Worm (Caenorhabditis elegans) whole organism, young adult: ENCODE results near the gene hpl-2.

Experiments
- B0019.2 ChIP-seq: fragments of 200-800 bp; sonication (Bioruptor generic); conservative IDR thresholded peaks from 2 replicates; pipeline ENCODE4 v1.3.6; 2022; ENCODE audit warnings: missing genetic modification reagents, missing genetic modification characterization, missing compliant biosample characterization
- F22D6.2 ChIP-seq: sonication (generic microtip); optimal IDR thresholded peaks from 2 replicates; lab custom pipeline; 2016; ENCODE audit warnings: mild to moderate bottlenecking, missing genetic modification characterization, missing compliant biosample characterization
- F33H1.4 ChIP-seq: fragments of 200-800 bp; sonication (Bioruptor generic); IDR thresholded peaks from 2 replicates; pipeline ENCODE4 v1.3.6; 2022; ENCODE audit warnings: missing genetic modification reagents, missing genetic modification characterization, missing compliant biosample characterization
- F39B2.1 ChIP-seq: fragments of 200-800 bp; sonication (Bioruptor generic); IDR thresholded peaks from 2 replicates; pipeline ENCODE4 v1.3.6; 2022; ENCODE audit warnings: missing genetic modification reagents, missing genetic modification characterization, missing compliant biosample characterization
- F49E8.2 ChIP-seq: sonication (generic microtip); optimal IDR thresholded peaks from 3 replicates; lab custom pipeline; 2017; ENCODE audit warnings: missing genetic modification characterization, mild to moderate bottlenecking, missing compliant biosample characterization, antibody characterized with exemption, moderate library complexity; ENCODE audit not compliant: insufficient read depth
- F57C9.4 ChIP-seq: sonication (generic microtip); optimal IDR thresholded peaks from 2 replicates; lab custom pipeline; 2017; ENCODE audit warnings: mild to moderate bottlenecking, missing genetic modification characterization, missing compliant biosample characterization
- K11D2.4 ChIP-seq: fragments of 200-800 bp; sonication (Bioruptor generic); IDR thresholded peaks from 2 replicates; pipeline ENCODE4 v1.3.6; 2022; ENCODE audit warnings: missing genetic modification reagents, missing genetic modification characterization, missing compliant biosample characterization
- T26A5.8 ChIP-seq: sonication (generic microtip); optimal IDR thresholded peaks from 2 replicates; lab custom pipeline; 2016; ENCODE audit warnings: missing genetic modification characterization, missing compliant biosample characterization
- Y53F4B.3 ChIP-seq: fragments of 200-800 bp; sonication (Bioruptor generic); IDR thresholded peaks from 2 replicates; pipeline ENCODE4 v1.3.6; 2022; ENCODE audit warnings: missing genetic modification reagents, missing genetic modification characterization, missing compliant biosample characterization
- Y67H2A.10 ChIP-seq: fragments of 200-800 bp; sonication (Bioruptor generic); conservative IDR thresholded peaks from 2 replicates; pipeline ENCODE4 v1.3.6; 2022; ENCODE audit warnings: missing genetic modification reagents, missing genetic modification characterization, missing compliant biosample characterization
- ZK185.1 ChIP-seq: sonication (generic microtip); optimal IDR thresholded peaks from 2 replicates; lab custom pipeline; 2016; ENCODE audit warnings: mild to moderate bottlenecking, missing genetic modification characterization, missing compliant biosample characterization; ENCODE audit not compliant: poor library complexity, severe bottlenecking
- akir-1 ChIP-seq: fragments of 200-800 bp; sonication (Bioruptor generic); optimal IDR thresholded peaks from 2 replicates; lab custom pipeline; 2018; ENCODE audit warnings: mild to moderate bottlenecking, missing genetic modification characterization, moderate library complexity, missing compliant biosample characterization
- ama-1 ChIP-seq, 3 experiments: fragments of 150-350 bp in 1 of 3; sonication (generic microtip) in 2 of 3; optimal IDR thresholded peaks; 2 replicates each; lab custom pipeline; 2014 to 2018; ENCODE audit warnings: missing biosample characterization in 2 of 3, missing genetic modification characterization in 2 of 3, missing genetic modification reagents in 2 of 3
- aptf-3 ChIP-seq: fragments of 200-800 bp; sonication (Bioruptor generic); IDR thresholded peaks from 2 replicates; pipeline ENCODE4 v1.3.6; 2022; ENCODE audit warnings: missing genetic modification characterization, missing compliant biosample characterization
- athp-1 ChIP-seq: sonication (generic microtip); optimal IDR thresholded peaks from 2 replicates; lab custom pipeline; 2017; ENCODE audit warnings: mild to moderate bottlenecking, missing genetic modification characterization, missing compliant biosample characterization
- attf-5 ChIP-seq: fragments of 200-800 bp; sonication (Bioruptor generic); optimal IDR thresholded peaks from 2 replicates; lab custom pipeline; 2018; ENCODE audit warnings: mild to moderate bottlenecking, missing genetic modification characterization, missing compliant biosample characterization
- cebp-2 ChIP-seq: fragments of 200-800 bp; sonication (Bioruptor generic); IDR thresholded peaks from 2 replicates; pipeline ENCODE4 v1.3.6; 2022; ENCODE audit warnings: missing genetic modification characterization, missing compliant biosample characterization
- ceh-100 ChIP-seq: fragments of 200-800 bp; sonication (Bioruptor generic); IDR thresholded peaks from 2 replicates; pipeline ENCODE4 v1.3.6; 2022; ENCODE audit warnings: missing genetic modification reagents, missing genetic modification characterization, missing compliant biosample characterization
- ceh-58 ChIP-seq: fragments of 200-800 bp; sonication (Bioruptor generic); IDR thresholded peaks from 2 replicates; pipeline ENCODE4 v1.3.6; 2022; ENCODE audit warnings: missing genetic modification characterization, missing compliant biosample characterization
- ceh-79 ChIP-seq: sonication (generic microtip); optimal IDR thresholded peaks from 2 replicates; lab custom pipeline; 2017; ENCODE audit warnings: mild to moderate bottlenecking, missing genetic modification characterization, missing compliant biosample characterization
- chd-7 ChIP-seq: sonication (generic microtip); optimal IDR thresholded peaks from 2 replicates; lab custom pipeline; 2016; ENCODE audit warnings: mild to moderate bottlenecking, missing genetic modification characterization, moderate library complexity, missing compliant biosample characterization
- dox-1 ChIP-seq: fragments of 200-800 bp; sonication (Bioruptor generic); IDR thresholded peaks from 2 replicates; pipeline ENCODE4 v1.3.6; 2022; ENCODE audit warnings: missing genetic modification reagents, missing genetic modification characterization, missing compliant biosample characterization
- dpff-1 ChIP-seq: sonication (generic microtip); optimal IDR thresholded peaks from 2 replicates; lab custom pipeline; 2017; ENCODE audit warnings: mild to moderate bottlenecking, missing genetic modification characterization, missing compliant biosample characterization
- dpl-1 ChIP-seq: fragments of 150-350 bp; optimal IDR thresholded peaks from 2 replicates; lab custom pipeline; 2014; ENCODE audit warnings: missing biosample characterization, missing genetic modification reagents, missing genetic modification characterization
- him-1 ChIP-seq: sonication (generic microtip); optimal IDR thresholded peaks from 2 replicates; lab custom pipeline; 2016; ENCODE audit warnings: missing genotype, missing genetic modification reagents, missing genetic modification characterization, missing compliant biosample characterization
- hmg-1.2 ChIP-seq: fragments of 200-800 bp; sonication (Bioruptor generic); IDR thresholded peaks from 2 replicates; pipeline ENCODE4 v1.3.6; 2022; ENCODE audit warnings: missing genetic modification reagents, missing genetic modification characterization, missing compliant biosample characterization
- hmg-20 ChIP-seq: fragments of 200-800 bp; sonication (Bioruptor generic); IDR thresholded peaks from 2 replicates; pipeline ENCODE4 v1.3.6; 2022; ENCODE audit warnings: missing genetic modification reagents, missing genetic modification characterization, missing compliant biosample characterization
- hrde-1 ChIP-seq: sonication (generic microtip); optimal IDR thresholded peaks from 2 replicates; lab custom pipeline; 2016; ENCODE audit warnings: missing genetic modification characterization, mild to moderate bottlenecking, missing compliant biosample characterization, moderate library complexity, missing genotype, missing genetic modification reagents, borderline replicate concordance
- lin-35 ChIP-seq, 3 experiments: fragments of 150-350 bp in 2 of 3; sonication (generic microtip) in 1 of 3; optimal IDR thresholded peaks; 2 replicates each; lab custom pipeline; 2014 to 2018; ENCODE audit warnings: missing biosample characterization in 3 of 3, missing genetic modification characterization in 3 of 3, missing genetic modification reagents in 3 of 3
- lir-1 ChIP-seq: fragments of 200-800 bp; sonication (Bioruptor generic); conservative IDR thresholded peaks from 2 replicates; pipeline ENCODE4 v1.3.6; 2022; ENCODE audit warnings: missing genetic modification reagents, missing genetic modification characterization, missing compliant biosample characterization
- madf-10 ChIP-seq: sonication (generic microtip); optimal IDR thresholded peaks from 2 replicates; lab custom pipeline; 2016; ENCODE audit warnings: mild to moderate bottlenecking, missing genetic modification characterization, missing compliant biosample characterization
- madf-3 ChIP-seq: fragments of 200-800 bp; sonication (Bioruptor generic); IDR thresholded peaks from 2 replicates; pipeline ENCODE4 v1.3.6; 2022; ENCODE audit warnings: missing genetic modification reagents, missing genetic modification characterization, missing compliant biosample characterization
- madf-6 ChIP-seq: fragments of 200-800 bp; sonication (Bioruptor generic); IDR thresholded peaks from 2 replicates; pipeline ENCODE4 v1.3.6; 2022; ENCODE audit warnings: missing genetic modification reagents, missing genetic modification characterization, missing compliant biosample characterization
- mel-28 ChIP-seq: sonication (generic microtip); optimal IDR thresholded peaks from 2 replicates; lab custom pipeline; 2016; ENCODE audit warnings: borderline replicate concordance, mild to moderate bottlenecking, missing genetic modification characterization, missing compliant biosample characterization
- nfya-2 ChIP-seq: fragments of 200-800 bp; sonication (Bioruptor generic); IDR thresholded peaks from 2 replicates; pipeline ENCODE4 v1.3.6; 2022; ENCODE audit warnings: missing genetic modification reagents, missing genetic modification characterization, missing compliant biosample characterization
- nfyb-1 ChIP-seq: fragments of 200-800 bp; sonication (Bioruptor generic); IDR thresholded peaks from 2 replicates; pipeline ENCODE4 v1.3.6; 2022; ENCODE audit warnings: missing genetic modification reagents, missing genetic modification characterization, missing compliant biosample characterization
- rec-8 ChIP-seq, 2 experiments: sonication (generic microtip); optimal IDR thresholded peaks; 2 replicates each; lab custom pipeline; 2016; ENCODE audit warnings: mild to moderate bottlenecking in 2 of 2, missing genetic modification characterization in 2 of 2, missing genetic modification reagents in 2 of 2, missing genotype in 2 of 2, missing biosample characterization in 1 of 2, missing compliant biosample characterization in 1 of 2, moderate library complexity in 1 of 2
- rpc-1 ChIP-seq, 2 experiments: fragments of 150-350 bp in 1 of 2; sonication (generic microtip) in 1 of 2; optimal IDR thresholded peaks; 2 replicates each; lab custom pipeline; 2014 to 2018; ENCODE audit warnings: missing biosample characterization in 1 of 2, missing genetic modification characterization in 1 of 2, missing genetic modification reagents in 1 of 2, missing genotype in 1 of 2
- snpc-4 ChIP-seq, 5 experiments: fragments of 150-350 bp in 1 of 5; sonication (generic microtip) in 4 of 5; optimal IDR thresholded peaks; 2 replicates each; lab custom pipeline; 2014 to 2018; ENCODE audit warnings: missing genetic modification characterization in 5 of 5, missing biosample characterization in 3 of 5, antibody characterized with exemption in 2 of 5, mild to moderate bottlenecking in 2 of 5, missing compliant biosample characterization in 2 of 5, missing genotype in 2 of 5, moderate library complexity in 2 of 5, missing genetic modification reagents in 1 of 5
- somi-1 ChIP-seq: fragments of 200-800 bp; sonication (Bioruptor generic); optimal IDR thresholded peaks from 2 replicates; lab custom pipeline; 2018; ENCODE audit warnings: mild to moderate bottlenecking, missing genetic modification characterization, missing compliant biosample characterization
- tlf-1 ChIP-seq: fragments of 200-800 bp; sonication (Bioruptor generic); optimal IDR thresholded peaks from 2 replicates; lab custom pipeline; 2018; ENCODE audit warnings: mild to moderate bottlenecking, missing genetic modification characterization, missing compliant biosample characterization
- xnd-1 ChIP-seq: sonication (generic microtip); optimal IDR thresholded peaks from 2 replicates; lab custom pipeline; 2016; ENCODE audit warnings: missing genotype, missing genetic modification reagents, missing genetic modification characterization, missing compliant biosample characterization
- zfh-2 ChIP-seq: fragments of 200-800 bp; sonication (Bioruptor generic); conservative IDR thresholded peaks from 2 replicates; pipeline ENCODE4 v1.3.6; 2022; ENCODE audit warnings: missing genetic modification reagents, missing genetic modification characterization, missing compliant biosample characterization
- ztf-18 ChIP-seq: sonication (generic microtip); optimal IDR thresholded peaks from 2 replicates; lab custom pipeline; 2016; ENCODE audit warnings: missing genotype, mild to moderate bottlenecking, missing genetic modification characterization, missing compliant biosample characterization
- ztf-3 ChIP-seq: fragments of 200-800 bp; sonication (Bioruptor generic); optimal IDR thresholded peaks from 2 replicates; lab custom pipeline; 2018; ENCODE audit warnings: mild to moderate bottlenecking, missing genetic modification characterization, missing compliant biosample characterization
- ztf-6 ChIP-seq: fragments of 200-800 bp; sonication (Bioruptor generic); IDR thresholded peaks from 2 replicates; pipeline ENCODE4 v1.3.6; 2022; ENCODE audit warnings: missing genetic modification reagents, missing genetic modification characterization, missing compliant biosample characterization

Gene hpl-2

DNA sequence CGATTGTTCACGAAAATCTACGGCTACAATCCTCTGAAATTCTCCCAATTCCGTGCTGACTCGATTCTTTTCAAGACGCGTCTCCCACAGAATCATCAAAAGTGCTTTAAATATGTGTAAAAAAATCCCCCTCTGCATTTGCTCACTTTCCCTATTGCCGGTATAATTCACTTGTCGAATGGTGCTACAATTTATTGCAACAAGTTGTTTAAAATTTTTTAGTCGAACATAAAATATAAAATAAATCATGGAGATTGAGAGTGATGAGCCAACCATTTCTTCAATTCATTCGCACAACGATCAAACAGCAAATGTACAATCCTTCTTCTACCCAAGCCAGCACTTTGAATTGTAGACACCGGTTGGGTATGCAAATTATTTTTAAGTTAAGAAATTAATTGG lies 8.9 kb downstream of the hpl-2 start (continued):
- peak; percentile 68 for TF ChIP-seq xnd-1 (tag; lab: Kevin White, UChicago)
- TF ChIP-seq akir-1 (GFP tag; lab: Kevin White, UChicago): no peak
- TF ChIP-seq rec-8 (tag; optimal IDR thresholded peaks at IDR 0.05; lab: Kevin White, UChicago): peak; percentile 64 to 77
- TF ChIP-seq nfya-2 (GFP tag; lab: Robert Waterston, UW): peak; percentile 45; the same call in 1 of the 2 replicates
- peak; percentile 61 for TF ChIP-seq chd-7 (tag; lab: Kevin White, UChicago)
- no peak for TF ChIP-seq Y53F4B.3 (GFP tag; lab: Robert Waterston, UW)
- peak in 2 of 3 experiments; percentile 7 to 38 for TF ChIP-seq lin-35 (GFP tag; optimal IDR thresholded peaks at IDR 0.05; lab: Kevin White, UChicago)
- TF ChIP-seq somi-1 (GFP tag; lab: Kevin White, UChicago): no peak
- peak; percentile 98 for TF ChIP-seq hrde-1 (tag; lab: Kevin White, UChicago)
- TF ChIP-seq snpc-4 (GFP tag; optimal IDR thresholded peaks at IDR 0.05; lab: Kevin White, UChicago): no peak
- peak in 1 of 4 experiments; percentile 56 for TF ChIP-seq snpc-4 (tag; optimal IDR thresholded peaks at IDR 0.05; lab: Kevin White, UChicago)
- TF ChIP-seq ceh-100: peak; percentile 49
- TF ChIP-seq ztf-6 (GFP tag; lab: Robert Waterston, UW): no peak
- no peak for TF ChIP-seq zfh-2 (GFP tag; lab: Robert Waterston, UW)
- TF ChIP-seq ceh-79: no peak
- TF ChIP-seq mel-28 (tag; lab: Kevin White, UChicago): no peak
- TF ChIP-seq lir-1 (GFP tag; lab: Robert Waterston, UW): no peak
- TF ChIP-seq dpl-1 (GFP tag; lab: Kevin White, UChicago): peak; percentile 6
- TF ChIP-seq ztf-18 (tag; lab: Kevin White, UChicago): peak; percentile 70
- TF ChIP-seq cebp-2 (GFP tag; lab: Robert Waterston, UW): 0 out of 2 replicates have a peak, but pooled peaks have one; percentile 49
- no peak for TF ChIP-seq rpc-1 (optimal IDR thresholded peaks at IDR 0.05; lab: Kevin White, UChicago)
- peak; percentile 6 for TF ChIP-seq rpc-1 (tag; optimal IDR thresholded peaks at IDR 0.05; lab: Kevin White, UChicago)
- peak; percentile 85 for TF ChIP-seq athp-1 (tag; lab: Kevin White, UChicago)
- peak; percentile 20 for TF ChIP-seq ama-1 (optimal IDR thresholded peaks at IDR 0.05; lab: Kevin White, UChicago)
- TF ChIP-seq ama-1 (GFP tag; optimal IDR thresholded peaks at IDR 0.05; lab: Kevin White, UChicago): peak; percentile 83 to 93
- TF ChIP-seq F57C9.4: peak; percentile 40
- peak; percentile 18 for TF ChIP-seq dpff-1 (tag; lab: Kevin White, UChicago)
- no peak for TF ChIP-seq aptf-3 (GFP tag; lab: Robert Waterston, UW)
- TF ChIP-seq F22D6.2 (tag; lab: Kevin White, UChicago): no peak
- peak; percentile 80 for TF ChIP-seq nfyb-1
- TF ChIP-seq K11D2.4: no peak
- peak; percentile 69 for TF ChIP-seq him-1 (tag; lab: Kevin White, UChicago)
- TF ChIP-seq hmg-1.2 (GFP tag; lab: Robert Waterston, UW): peak; percentile 39; the same call in 1 of the 2 replicates
- TF ChIP-seq madf-10 (tag; lab: Kevin White, UChicago): no peak
- no peak for TF ChIP-seq hmg-20
- peak; percentile 71; the same call in 1 of the 2 replicates for TF ChIP-seq ceh-58 (GFP tag; lab: Robert Waterston, UW)
- peak; percentile 86 for TF ChIP-seq madf-6 (GFP tag; lab: Robert Waterston, UW)
- peak; percentile 84 for TF ChIP-seq madf-3 (GFP tag; lab: Robert Waterston, UW)
- TF ChIP-seq F49E8.2: peak; percentile 93
- TF ChIP-seq tlf-1 (GFP tag; lab: Kevin White, UChicago): peak; percentile 90
- no peak for TF ChIP-seq Y67H2A.10 (GFP tag; lab: Robert Waterston, UW)
- TF ChIP-seq B0019.2 (GFP tag; lab: Robert Waterston, UW): peak; percentile 51; the same call in 1 of the 2 replicates
- no peak for TF ChIP-seq ZK185.1 (tag; lab: Kevin White, UChicago)
- peak; percentile 82 for TF ChIP-seq F39B2.1 (GFP tag; lab: Robert Waterston, UW)
- TF ChIP-seq attf-5: peak; percentile 53
- TF ChIP-seq ztf-3 (GFP tag; lab: Kevin White, UChicago): no peak
- peak; percentile 51 for TF ChIP-seq F33H1.4
- peak; percentile 38; the same call in 1 of the 2 replicates for TF ChIP-seq dox-1 (GFP tag; lab: Robert Waterston, UW)
- peak; percentile 91 for TF ChIP-seq T26A5.8
